Fruit fly (Drosophila melanogaster) whole organism, prepupa: ENCODE measurements around the gene CG10958.
A peak's percentile ranks its signal among the peaks of the same experiment; 100 is the strongest.

Source experiments
- Blimp-1 ChIP-seq: fragments of 200-800 bp; sonication (Bioruptor generic); optimal IDR thresholded peaks from 3 replicates; lab custom pipeline; 2017; ENCODE audit warnings: missing biosample characterization, missing genetic modification characterization, mild to moderate bottlenecking, moderate library complexity, missing genetic modification reagents
- CG10631 ChIP-seq: fragments of 200-800 bp; sonication (Bioruptor generic); optimal IDR thresholded peaks from 2 replicates; lab custom pipeline; 2016; ENCODE audit warnings: missing biosample characterization, missing genetic modification characterization
- CG11294 ChIP-seq: fragments of 200-800 bp; sonication (Bioruptor generic); IDR thresholded peaks from 2 replicates; pipeline ENCODE4 v1.3.6; 2022; ENCODE audit warnings: missing biosample characterization, missing genetic modification characterization
- CG11762 ChIP-seq: fragments of 200-800 bp; sonication (Bioruptor generic); optimal IDR thresholded peaks from 3 replicates; lab custom pipeline; 2016; ENCODE audit warnings: missing biosample characterization, missing genetic modification characterization; ENCODE audit not compliant: insufficient read depth
- CG15336 ChIP-seq: fragments of 200-800 bp; sonication (Bioruptor generic); IDR thresholded peaks from 2 replicates; pipeline ENCODE4 v1.3.6; 2022; ENCODE audit warnings: missing biosample characterization, missing genetic modification characterization
- CG1621 ChIP-seq: fragments of 200-800 bp; sonication (Bioruptor generic); optimal IDR thresholded peaks from 3 replicates; lab custom pipeline; 2018; ENCODE audit warnings: missing biosample characterization, mild to moderate bottlenecking, missing genetic modification characterization
- CG16779 ChIP-seq: fragments of 200-800 bp; sonication (Bioruptor generic); optimal IDR thresholded peaks from 3 replicates; lab custom pipeline; 2017; ENCODE audit warnings: missing biosample characterization, mild to moderate bottlenecking, missing genetic modification characterization
- CG31627 ChIP-seq: fragments of 200-800 bp; sonication (Bioruptor generic); optimal IDR thresholded peaks from 3 replicates; lab custom pipeline; 2016; ENCODE audit warnings: missing biosample characterization, missing genetic modification characterization
- CG3919 ChIP-seq: fragments of 200-800 bp; sonication (Bioruptor generic); optimal IDR thresholded peaks from 3 replicates; lab custom pipeline; 2016; ENCODE audit warnings: missing biosample characterization, missing genetic modification characterization
- CG4318 ChIP-seq: fragments of 200-800 bp; sonication (Bioruptor generic); optimal IDR thresholded peaks from 3 replicates; lab custom pipeline; 2017; ENCODE audit warnings: missing biosample characterization, mild to moderate bottlenecking, missing genetic modification characterization
- CG6163 ChIP-seq: fragments of 200-800 bp; sonication (Bioruptor generic); IDR thresholded peaks from 3 replicates; pipeline ENCODE4 v1.3.6; 2022; ENCODE audit warnings: missing biosample characterization, missing genetic modification characterization
- CG6276 ChIP-seq: fragments of 200-800 bp; sonication (Bioruptor generic); optimal IDR thresholded peaks from 2 replicates; lab custom pipeline; 2017; ENCODE audit warnings: missing biosample characterization, mild to moderate bottlenecking, missing genetic modification characterization
- CG6792 ChIP-seq: fragments of 200-800 bp; sonication (Bioruptor generic); optimal IDR thresholded peaks from 3 replicates; lab custom pipeline; 2016; ENCODE audit warnings: missing biosample characterization, missing genetic modification characterization
- CG8119 ChIP-seq: fragments of 200-800 bp; sonication (Bioruptor generic); IDR thresholded peaks from 3 replicates; pipeline ENCODE4 v1.3.6; 2022; ENCODE audit warnings: missing biosample characterization, missing genetic modification characterization
- CG8319 ChIP-seq: fragments of 200-800 bp; sonication (Bioruptor generic); optimal IDR thresholded peaks from 3 replicates; lab custom pipeline; 2016; ENCODE audit warnings: missing biosample characterization, missing genetic modification characterization
- CG8632 ChIP-seq: fragments of 200-800 bp; sonication (Bioruptor generic); optimal IDR thresholded peaks from 3 replicates; lab custom pipeline; 2016; ENCODE audit warnings: missing biosample characterization, missing genetic modification characterization
- CG9139 ChIP-seq: fragments of 200-800 bp; sonication (Bioruptor generic); optimal IDR thresholded peaks from 3 replicates; lab custom pipeline; 2017; ENCODE audit warnings: missing biosample characterization, mild to moderate bottlenecking, missing genetic modification characterization
- Eip75B ChIP-seq: fragments of 200-800 bp; sonication (Bioruptor generic); optimal IDR thresholded peaks from 3 replicates; lab custom pipeline; 2016; ENCODE audit warnings: missing biosample characterization, missing genetic modification characterization
- Eip93F ChIP-seq: fragments of 200-800 bp; sonication (Bioruptor generic); optimal IDR thresholded peaks from 2 replicates; lab custom pipeline; 2016; ENCODE audit warnings: missing biosample characterization, mild to moderate bottlenecking, missing genetic modification characterization
- Ets21C ChIP-seq: fragments of 200-800 bp; sonication (Bioruptor generic); optimal IDR thresholded peaks from 3 replicates; lab custom pipeline; 2016; ENCODE audit warnings: missing biosample characterization, missing genetic modification characterization
- Ets96B ChIP-seq: fragments of 200-800 bp; optimal IDR thresholded peaks from 2 replicates; lab custom pipeline; 2019; ENCODE audit warnings: missing biosample characterization, mild to moderate bottlenecking, missing genetic modification characterization, moderate library complexity
- Gug ChIP-seq: fragments of 200-800 bp; sonication (Bioruptor generic); IDR thresholded peaks from 2 replicates; pipeline ENCODE4 v1.3.6; 2022; ENCODE audit warnings: missing biosample characterization, missing genetic modification characterization
- Lpt ChIP-seq: fragments of 200-800 bp; sonication (Bioruptor generic); optimal IDR thresholded peaks from 3 replicates; lab custom pipeline; 2016; ENCODE audit warnings: missing biosample characterization, missing genetic modification characterization
- Met ChIP-seq: fragments of 200-800 bp; sonication (Bioruptor generic); optimal IDR thresholded peaks from 3 replicates; lab custom pipeline; 2016; ENCODE audit warnings: missing biosample characterization, missing genetic modification characterization
- OdsH ChIP-seq: fragments of 200-800 bp; sonication (Bioruptor generic); optimal IDR thresholded peaks from 3 replicates; lab custom pipeline; 2016; ENCODE audit warnings: missing biosample characterization, missing genetic modification characterization
- Smox ChIP-seq: fragments of 200-800 bp; sonication (Bioruptor generic); optimal IDR thresholded peaks from 3 replicates; lab custom pipeline; 2016; ENCODE audit warnings: missing biosample characterization, missing genetic modification characterization
- Sox14 ChIP-seq: fragments of 200-800 bp; sonication (Bioruptor generic); optimal IDR thresholded peaks from 3 replicates; lab custom pipeline; 2016; ENCODE audit warnings: missing biosample characterization, missing genetic modification characterization
- achi ChIP-seq: fragments of 200-800 bp; sonication (Bioruptor generic); optimal IDR thresholded peaks from 3 replicates; lab custom pipeline; 2016; ENCODE audit warnings: missing biosample characterization, missing genetic modification characterization
- cyc ChIP-seq: fragments of 200-800 bp; sonication (Bioruptor generic); optimal IDR thresholded peaks from 3 replicates; lab custom pipeline; 2016; ENCODE audit warnings: missing biosample characterization, missing genetic modification characterization
- dac ChIP-seq: fragments of 200-800 bp; sonication (Bioruptor generic); optimal IDR thresholded peaks from 2 replicates; lab custom pipeline; 2017; ENCODE audit warnings: missing biosample characterization, mild to moderate bottlenecking, missing genetic modification characterization
- dsx ChIP-seq: fragments of 200-800 bp; optimal IDR thresholded peaks from 3 replicates; lab custom pipeline; 2019; ENCODE audit warnings: missing biosample characterization, mild to moderate bottlenecking, missing genetic modification characterization, moderate library complexity; ENCODE audit not compliant: poor library complexity, severe bottlenecking
- eg ChIP-seq: fragments of 200-800 bp; sonication (Bioruptor generic); IDR thresholded peaks from 3 replicates; pipeline ENCODE4 v1.3.6; 2022; ENCODE audit warnings: missing biosample characterization, missing genetic modification characterization
- esn ChIP-seq: fragments of 200-800 bp; sonication (Bioruptor generic); optimal IDR thresholded peaks from 2 replicates; lab custom pipeline; 2016; ENCODE audit warnings: missing biosample characterization, mild to moderate bottlenecking, missing genetic modification characterization, moderate library complexity
- fkh ChIP-seq: fragments of 200-800 bp; sonication (Bioruptor generic); optimal IDR thresholded peaks from 3 replicates; lab custom pipeline; 2017; ENCODE audit warnings: missing biosample characterization, mild to moderate bottlenecking, missing genetic modification characterization, moderate library complexity
- lz ChIP-seq: fragments of 200-800 bp; sonication (Bioruptor generic); optimal IDR thresholded peaks from 3 replicates; lab custom pipeline; 2016; ENCODE audit warnings: missing biosample characterization, missing genetic modification characterization
- pdm3 ChIP-seq: fragments of 200-800 bp; sonication (Bioruptor generic); optimal IDR thresholded peaks from 3 replicates; lab custom pipeline; 2016; ENCODE audit warnings: missing biosample characterization, missing genetic modification characterization
- salr ChIP-seq, 2 experiments: fragments of 200-800 bp; sonication (Bioruptor generic); optimal IDR thresholded peaks; 3 replicates each; lab custom pipeline; 2016 to 2018; ENCODE audit warnings: missing biosample characterization in 2 of 2, missing genetic modification characterization in 2 of 2, mild to moderate bottlenecking in 1 of 2
- spab ChIP-seq: fragments of 200-800 bp; sonication (Bioruptor generic); optimal IDR thresholded peaks from 2 replicates; lab custom pipeline; 2017; ENCODE audit warnings: missing biosample characterization, mild to moderate bottlenecking, missing genetic modification characterization, missing genetic modification reagents
- svp ChIP-seq: fragments of 200-800 bp; sonication (Bioruptor generic); peaks from one replicate; lab custom pipeline; 2016; ENCODE audit warnings: missing biosample characterization, missing genetic modification characterization
- topi ChIP-seq: fragments of 200-800 bp; sonication (Bioruptor generic); optimal IDR thresholded peaks from 3 replicates; lab custom pipeline; 2016; ENCODE audit warnings: missing biosample characterization, missing genetic modification characterization

CG10958 gene

DNA sequence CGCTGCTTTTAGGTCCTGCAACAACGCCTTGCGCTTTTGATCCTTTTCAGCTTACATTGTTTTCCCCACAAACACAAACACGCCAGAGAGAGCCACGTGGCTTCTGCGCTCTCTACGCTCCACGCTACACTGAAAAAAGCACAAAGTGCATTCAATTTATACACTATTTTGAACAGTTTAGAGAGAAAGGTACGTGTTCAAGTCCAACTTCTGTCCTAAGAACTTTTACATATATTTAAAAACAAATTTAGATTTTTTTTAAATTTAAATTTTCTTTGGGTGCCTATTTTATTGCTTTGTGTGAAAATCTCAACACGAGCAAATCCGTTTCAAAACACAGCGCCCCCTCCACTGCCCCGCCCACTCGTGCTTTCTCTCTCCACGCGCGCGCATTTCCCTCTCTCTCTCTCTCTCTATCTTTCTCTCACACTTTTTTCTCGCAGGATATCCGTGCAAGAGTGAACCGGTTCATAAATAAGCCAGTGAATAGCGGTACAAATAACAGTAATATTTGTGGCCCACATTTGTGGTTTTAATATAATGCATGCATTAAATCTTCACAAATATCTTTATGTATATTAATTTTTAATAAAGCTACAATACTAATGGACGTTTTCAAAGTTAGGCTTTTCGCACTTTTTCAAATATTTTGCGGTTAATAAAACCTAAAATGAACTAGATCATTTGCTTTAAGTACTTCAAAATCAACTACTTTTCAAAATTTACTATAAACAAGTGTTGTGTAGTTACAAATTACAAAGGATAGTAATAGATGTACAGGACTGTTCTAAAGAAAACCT is 31.9 kb upstream of the CG10958 start (continued):
- TF ChIP-seq Met (GFP tag; lab: Kevin White, UChicago) (peak; percentile 77), CG8119 (GFP tag; lab: Robert Waterston, UW) (peak; percentile 90), Ets96B (tag; lab: Kevin White, UChicago) (peak; percentile 81), svp (GFP tag; lab: Kevin White, UChicago) (peak; percentile 88), Eip75B (GFP tag; lab: Kevin White, UChicago) (peak; percentile 76), dsx (peak; percentile 79), CG1621 (tag; lab: Kevin White, UChicago) (peak; percentile 70), CG6792 (GFP tag; lab: Kevin White, UChicago) (peak; percentile 77), Blimp-1 (GFP tag; lab: Kevin White, UChicago) (peak; percentile 22), CG6163 (peak; percentile 90), CG9139 (GFP tag; lab: Kevin White, UChicago) (peak; percentile 64), fkh (GFP tag; lab: Kevin White, UChicago) (peak; percentile 4), OdsH (GFP tag; lab: Kevin White, UChicago) (peak; percentile 77), CG11294 (GFP tag; lab: Robert Waterston, UW) (peak; percentile 78), CG10631 (GFP tag; lab: Kevin White, UChicago) (peak; percentile 85), salr (GFP tag; optimal IDR thresholded peaks at IDR 0.05; lab: Kevin White, UChicago) (peak; percentile 52 to 76), dac (peak; percentile 60), Eip93F (GFP tag; lab: Kevin White, UChicago) (peak; percentile 41), cyc (GFP tag; lab: Kevin White, UChicago) (peak; percentile 75), CG8319 (GFP tag; lab: Kevin White, UChicago) (peak; percentile 20), Gug (peak; percentile 84), pdm3 (GFP tag; lab: Kevin White, UChicago) (peak; percentile 79), topi (GFP tag; lab: Kevin White, UChicago) (peak; percentile 73), esn (GFP tag; lab: Kevin White, UChicago) (peak; percentile 83), lz (GFP tag; lab: Kevin White, UChicago) (peak; percentile 73), Ets21C (GFP tag; lab: Kevin White, UChicago) (peak; percentile 29), CG31627 (GFP tag; lab: Kevin White, UChicago) (peak; percentile 63), spab (GFP tag; lab: Kevin White, UChicago) (peak; percentile 68), eg (peak; percentile 89), CG4318 (GFP tag; lab: Kevin White, UChicago) (peak; percentile 69), CG6276 (GFP tag; lab: Kevin White, UChicago) (peak; percentile 78), CG3919 (peak; percentile 83), CG11762 (GFP tag; lab: Kevin White, UChicago) (peak; percentile 69), CG15336 (peak; percentile 93), CG16779 (peak; percentile 60), CG8632 (GFP tag; lab: Kevin White, UChicago) (peak; percentile 71), Sox14 (peak; percentile 73), achi (peak; percentile 79), Smox (GFP tag; lab: Kevin White, UChicago) (peak; percentile 91)

DNA sequence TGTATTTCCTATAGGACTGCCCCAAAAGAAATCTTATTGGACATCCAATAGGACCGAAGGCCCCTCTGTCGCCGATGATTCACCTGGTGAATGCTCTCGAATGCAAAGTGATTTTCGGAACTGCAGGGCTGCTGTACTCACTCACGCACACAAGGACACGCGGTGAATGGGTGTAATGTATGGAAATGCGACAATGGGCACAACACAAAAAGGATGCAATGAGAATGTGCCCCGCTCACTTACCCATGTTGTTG is 31.3 kb upstream of the CG10958 start:
- no peak for TF ChIP-seq Lpt (GFP tag; lab: Kevin White, UChicago)
